Fruit fly (Drosophila melanogaster): ENCODE measurements around the gene CG13455.

CG13455 gene

dm6 chr3L:15497902-15498301 lies 1.5 kb downstream of the CG13455 start, which contains the start of gene CG7276:
Gene CG7276, plus strand, starts transcription at chr3L:15498202.
- TF ChIP-seq CG14711 (tag; optimal IDR thresholded peaks at IDR 0.05) (no peak), CG33017 (tag; optimal IDR thresholded peaks at IDR 0.05) (no peak), Crg-1 (GFP tag; optimal IDR thresholded peaks at IDR 0.05) (no peak), CG11617 (GFP tag; optimal IDR thresholded peaks at IDR 0.05) (no peak), cnc (optimal IDR thresholded peaks at IDR 0.05) (no peak), CG7101 (tag; optimal IDR thresholded peaks at IDR 0.05) (no peak), kay (GFP tag; ENCODE audit: borderline replicate concordance) (no peak), Clk (GFP tag; optimal IDR thresholded peaks at IDR 0.05) (no peak), Mnt (GFP tag; optimal IDR thresholded peaks at IDR 0.05) (no peak)

dm6 chr3L:15498745-15499144 lies 2.4 kb downstream of the CG13455 start, which contains the start of gene CG7275:
Gene CG7275, plus strand, starts transcription at chr3L:15498959.
- TF ChIP-seq bab1 (GFP tag; optimal IDR thresholded peaks at IDR 0.05) (peak; percentile 88), cic (GFP tag; optimal IDR thresholded peaks at IDR 0.05) (peak; percentile 50), CG11617 (GFP tag; optimal IDR thresholded peaks at IDR 0.05) (no peak), Mnt (GFP tag; optimal IDR thresholded peaks at IDR 0.05) (peak; percentile 97)

DNA sequence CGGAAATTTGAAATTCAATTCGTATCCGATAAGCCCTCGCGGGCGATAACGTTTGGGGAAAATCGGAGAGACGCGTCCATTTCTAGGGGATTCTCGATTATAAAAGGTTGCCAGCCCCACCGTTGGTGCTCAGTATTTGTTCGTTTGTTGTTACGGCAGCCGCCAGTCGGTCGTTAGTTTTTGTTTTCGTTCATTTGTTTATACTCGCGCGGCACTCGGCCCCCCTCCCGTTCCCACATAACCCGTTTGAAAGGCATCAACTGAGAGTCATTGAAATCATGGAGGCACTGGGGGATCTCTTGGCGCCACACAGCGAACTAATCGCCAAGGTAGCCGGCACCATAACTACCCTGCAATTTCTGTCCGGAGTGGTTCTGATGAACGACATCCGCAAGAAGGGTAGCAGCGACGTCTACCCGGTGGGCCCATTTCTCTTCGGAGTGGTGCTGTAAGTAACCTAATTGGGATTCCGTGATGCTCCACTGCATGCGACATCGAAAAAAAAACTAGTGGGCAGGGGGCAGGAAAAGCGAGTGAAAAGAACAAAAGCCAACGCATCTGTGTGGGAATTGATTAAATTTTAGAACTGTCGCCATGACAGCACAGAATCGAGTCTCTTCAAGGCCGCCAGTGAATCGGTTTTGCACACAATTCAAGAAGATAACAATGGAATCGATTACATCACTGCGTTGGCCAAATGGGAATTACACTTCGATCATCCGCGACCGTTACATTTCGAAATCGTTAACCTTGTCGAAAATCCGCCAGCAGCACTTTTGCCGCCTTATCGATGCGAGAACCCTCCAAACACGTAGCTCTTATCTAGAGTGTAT lies 4.7 kb downstream of the CG13455 start, which contains the start of gene CG7272:
Gene CG7272, plus strand, starts transcription at position 126 of the 833 bp plus-strand sequence.
- TF ChIP-seq kay (GFP tag; ENCODE audit: borderline replicate concordance) (no peak), cnc (optimal IDR thresholded peaks at IDR 0.05) (peak in 1 of 2 experiments; percentile 63), Clk (GFP tag; optimal IDR thresholded peaks at IDR 0.05) (no peak), CG11617 (GFP tag; optimal IDR thresholded peaks at IDR 0.05) (peak; percentile 16), Crg-1 (GFP tag; optimal IDR thresholded peaks at IDR 0.05) (peak; percentile 0), cic (GFP tag; optimal IDR thresholded peaks at IDR 0.05) (peak; percentile 82), CG7101 (tag; optimal IDR thresholded peaks at IDR 0.05) (peak; percentile 22), CG1620 (GFP tag; optimal IDR thresholded peaks at IDR 0.05) (no peak), ovo (GFP tag; optimal IDR thresholded peaks at IDR 0.05) (no peak), Mnt (GFP tag; optimal IDR thresholded peaks at IDR 0.05) (peak; percentile 74), CG12768 (GFP tag; optimal IDR thresholded peaks at IDR 0.05) (peak; percentile 43), CG33017 (tag; optimal IDR thresholded peaks at IDR 0.05) (peak; percentile 21)

DNA sequence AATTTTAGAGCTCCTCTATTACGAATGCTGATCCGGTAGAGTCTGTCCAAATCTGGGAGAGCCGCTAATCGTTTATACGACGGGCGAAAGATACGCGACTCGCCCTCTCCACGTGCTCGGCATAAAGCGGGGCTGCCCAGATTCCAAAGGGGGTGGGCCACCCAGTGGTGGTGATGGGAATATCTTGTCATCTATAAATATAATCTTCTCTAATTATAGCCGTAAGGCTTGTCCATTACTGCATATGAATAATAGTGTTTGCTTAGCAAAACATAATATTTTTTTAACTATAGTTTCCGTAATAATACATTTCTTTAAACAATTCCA lies 5.2 kb downstream of the CG13455 start:
- TF ChIP-seq bab1 (GFP tag; optimal IDR thresholded peaks at IDR 0.05): no peak
- peak; percentile 9 for TF ChIP-seq cic (GFP tag; optimal IDR thresholded peaks at IDR 0.05)
- TF ChIP-seq Hr96 (GFP tag; optimal IDR thresholded peaks at IDR 0.05): no peak
- peak; percentile 60 for TF ChIP-seq Mnt (GFP tag; optimal IDR thresholded peaks at IDR 0.05)
- TF ChIP-seq CG12768 (GFP tag; optimal IDR thresholded peaks at IDR 0.05): peak; percentile 27

dm6 chr3L:15502256-15502655 lies 5.9 kb downstream of the CG13455 start:
- no peak for TF ChIP-seq CG11617 (GFP tag; optimal IDR thresholded peaks at IDR 0.05)
- peak; percentile 8 for TF ChIP-seq cic (GFP tag; optimal IDR thresholded peaks at IDR 0.05)

dm6 chr3L:15504687-15505086 lies 8.3 kb downstream of the CG13455 start, which contains the start of gene CG7857:
Gene CG7857, minus strand, starts transcription at chr3L:15504894.
- no peak for TF ChIP-seq CG11617 (GFP tag; optimal IDR thresholded peaks at IDR 0.05)
- TF ChIP-seq CG5204 (GFP tag; optimal IDR thresholded peaks at IDR 0.05): no peak
- no peak for TF ChIP-seq cic (GFP tag; optimal IDR thresholded peaks at IDR 0.05)
- no peak for TF ChIP-seq CG7045 (GFP tag; optimal IDR thresholded peaks at IDR 0.05)
- TF ChIP-seq cnc (optimal IDR thresholded peaks at IDR 0.05): no peak
- no peak for TF ChIP-seq kay (GFP tag; ENCODE audit: borderline replicate concordance)

dm6 chr3L:15506174-15506926 lies 10.0 kb downstream of the CG13455 start:
- peak; percentile 53 for TF ChIP-seq cic (GFP tag; optimal IDR thresholded peaks at IDR 0.05)
- TF ChIP-seq bab1 (GFP tag; optimal IDR thresholded peaks at IDR 0.05): no peak

DNA sequence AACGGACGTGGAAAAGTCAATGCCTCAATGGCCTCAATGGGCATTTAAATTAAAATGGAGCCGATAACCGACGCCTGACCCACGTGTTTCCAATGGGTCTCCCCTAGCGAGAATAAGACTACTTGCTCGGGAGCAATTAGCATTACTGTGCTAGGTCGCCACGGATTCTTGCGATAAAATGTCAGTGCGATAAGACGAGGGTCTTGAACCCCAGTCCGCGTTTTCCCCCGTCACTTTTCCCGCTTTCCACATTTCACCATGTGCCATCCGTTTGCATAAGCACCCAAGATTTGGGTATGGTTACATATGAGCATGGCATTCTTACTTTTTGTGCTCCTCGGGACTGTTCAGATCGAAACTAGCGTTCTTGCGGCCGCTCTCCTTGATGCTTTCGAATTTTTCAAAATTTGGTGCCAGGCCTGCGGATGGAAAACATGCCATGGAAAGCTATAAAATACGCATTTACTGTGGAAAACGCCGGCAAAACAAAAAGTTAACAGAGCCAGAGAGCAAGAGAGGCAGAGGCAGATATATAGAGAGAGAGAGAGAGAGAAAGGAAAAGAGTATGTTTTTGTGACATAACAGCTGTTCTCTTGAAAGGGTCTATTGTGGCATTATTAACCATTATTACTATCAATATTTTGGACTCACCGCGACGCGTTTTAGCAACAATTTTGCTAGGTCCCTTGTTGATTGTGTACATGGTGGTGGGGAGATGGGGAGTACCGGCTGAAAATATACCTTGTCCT lies 10.9 kb downstream of the CG13455 start:
- TF ChIP-seq Crg-1 (GFP tag; optimal IDR thresholded peaks at IDR 0.05) (no peak), CG1620 (GFP tag; optimal IDR thresholded peaks at IDR 0.05) (no peak), CG7045 (GFP tag; optimal IDR thresholded peaks at IDR 0.05) (no peak), CG11617 (GFP tag; optimal IDR thresholded peaks at IDR 0.05) (no peak), toe (GFP tag; optimal IDR thresholded peaks at IDR 0.05) (no peak), pad (GFP tag; optimal IDR thresholded peaks at IDR 0.05) (no peak), CG33017 (tag; optimal IDR thresholded peaks at IDR 0.05) (no peak), CG5204 (GFP tag; optimal IDR thresholded peaks at IDR 0.05) (no peak), kay (GFP tag; ENCODE audit: borderline replicate concordance) (no peak)

Data from whole organism, adult.